Fruit fly (Drosophila melanogaster): ENCODE results near the gene Rpp14b.

Rpp14b gene

DNA sequence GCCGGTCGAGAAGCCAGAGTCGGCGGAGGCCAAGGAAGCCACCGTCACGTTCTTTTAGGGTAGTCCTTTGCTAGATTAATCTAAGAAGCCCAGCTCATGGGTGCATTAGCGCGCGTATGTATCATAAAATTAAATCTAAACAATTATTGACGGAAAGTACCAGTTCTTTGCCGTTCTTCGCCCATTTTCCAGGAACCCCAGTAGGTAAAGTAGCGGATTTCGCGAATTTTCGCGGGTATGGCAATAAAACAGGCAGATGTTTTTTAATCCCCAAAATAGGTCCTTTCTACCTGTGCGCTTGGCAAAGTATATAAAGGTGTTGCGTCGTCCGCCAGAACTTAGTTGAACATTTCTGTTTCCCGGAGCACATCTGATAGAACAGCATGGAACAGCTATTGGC is 14.9 kb upstream of the Rpp14b start:
- TF ChIP-seq CG11902 (GFP tag; optimal IDR thresholded peaks at IDR 0.05) (no peak), Eip75B (GFP tag; optimal IDR thresholded peaks at IDR 0.05) (no peak), CG9139 (GFP tag; optimal IDR thresholded peaks at IDR 0.05) (no peak), CG31627 (GFP tag; optimal IDR thresholded peaks at IDR 0.05) (no peak), vri (GFP tag; optimal IDR thresholded peaks at IDR 0.05) (no peak), CG16779 (tag; optimal IDR thresholded peaks at IDR 0.05) (no peak), esn (GFP tag; optimal IDR thresholded peaks at IDR 0.05) (no peak), Lpt (GFP tag; optimal IDR thresholded peaks at IDR 0.05) (no peak), CG1621 (tag; optimal IDR thresholded peaks at IDR 0.05) (no peak), Hr39 (GFP tag; optimal IDR thresholded peaks at IDR 0.05) (no peak), CG10669 (GFP tag; optimal IDR thresholded peaks at IDR 0.05) (no peak), eg (GFP tag; IDR thresholded peaks at IDR 0.05) (no peak), CG6163 (GFP tag; IDR thresholded peaks at IDR 0.05) (no peak), CG8119 (GFP tag; IDR thresholded peaks at IDR 0.05) (no peak), Eip78C (GFP tag) (no peak), OdsH (GFP tag; optimal IDR thresholded peaks at IDR 0.05) (no peak), svp (GFP tag) (no peak), Ets96B (tag; optimal IDR thresholded peaks at IDR 0.05) (no peak), salr (GFP tag; optimal IDR thresholded peaks at IDR 0.05) (no peak), dsx (GFP tag; optimal IDR thresholded peaks at IDR 0.05; ENCODE audit: poor library complexity, severe bottlenecking) (no peak)

DNA sequence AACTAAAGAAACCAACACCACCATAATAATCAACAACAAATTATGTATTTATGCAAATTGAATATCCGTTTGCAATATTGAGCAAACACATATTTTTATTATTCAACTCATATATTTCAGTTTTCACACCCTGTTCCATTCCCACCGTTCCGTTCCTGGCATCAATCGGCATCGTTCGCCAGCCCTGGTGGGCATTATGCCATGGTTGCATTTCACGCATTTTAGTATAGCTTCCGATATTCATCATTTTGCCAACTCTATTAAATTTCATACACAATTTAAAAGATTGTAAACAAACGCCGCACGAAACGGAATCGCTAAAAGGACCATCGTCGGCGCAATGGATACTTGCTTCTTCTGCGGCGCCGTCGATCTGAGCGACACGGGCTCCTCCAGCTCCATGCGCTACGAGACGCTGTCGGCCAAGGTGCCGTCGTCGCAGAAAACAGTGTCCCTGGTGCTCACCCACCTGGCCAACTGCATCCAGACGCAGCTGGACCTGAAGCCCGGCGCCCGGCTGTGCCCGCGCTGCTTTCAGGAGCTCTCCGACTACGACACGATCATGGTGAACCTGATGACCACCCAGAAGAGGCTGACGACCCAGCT is 12.5 kb upstream of the Rpp14b start, which contains the start of gene Sry-delta:
Gene Sry-delta, plus strand, starts transcription at position 203 of the 606 bp plus-strand sequence.
- TF ChIP-seq CG6792 (GFP tag; optimal IDR thresholded peaks at IDR 0.05) = peak; percentile 44
- TF ChIP-seq Sox102F (GFP tag; optimal IDR thresholded peaks at IDR 0.05) = no peak
- no peak for TF ChIP-seq CG11902 (GFP tag; optimal IDR thresholded peaks at IDR 0.05)
- no peak for TF ChIP-seq Eip93F (GFP tag; optimal IDR thresholded peaks at IDR 0.05)
- no peak for TF ChIP-seq CG8119 (GFP tag; IDR thresholded peaks at IDR 0.05)
- no peak for TF ChIP-seq Met (GFP tag; optimal IDR thresholded peaks at IDR 0.05)
- TF ChIP-seq Sox15 (GFP tag; optimal IDR thresholded peaks at IDR 0.05) = peak; percentile 39
- TF ChIP-seq Smox (GFP tag; optimal IDR thresholded peaks at IDR 0.05) = no peak
- TF ChIP-seq CG6808 (GFP tag; optimal IDR thresholded peaks at IDR 0.05) = no peak
- no peak for TF ChIP-seq CG16779 (tag; optimal IDR thresholded peaks at IDR 0.05)
- TF ChIP-seq fd59A (GFP tag; optimal IDR thresholded peaks at IDR 0.05) = no peak
- peak; percentile 68 for TF ChIP-seq CG3032 (tag; optimal IDR thresholded peaks at IDR 0.05)
- no peak for TF ChIP-seq Ets96B (tag; optimal IDR thresholded peaks at IDR 0.05)
- TF ChIP-seq CG32006 (GFP tag; optimal IDR thresholded peaks at IDR 0.05) = no peak
- peak; percentile 79 for TF ChIP-seq lz (GFP tag; optimal IDR thresholded peaks at IDR 0.05)
- TF ChIP-seq CG8632 (GFP tag; optimal IDR thresholded peaks at IDR 0.05) = no peak
- no peak for TF ChIP-seq net (GFP tag; optimal IDR thresholded peaks at IDR 0.05)
- no peak for TF ChIP-seq CG6276 (GFP tag; optimal IDR thresholded peaks at IDR 0.05)
- no peak for TF ChIP-seq CG11294 (GFP tag; IDR thresholded peaks at IDR 0.05)
- no peak for TF ChIP-seq Sox14 (GFP tag; optimal IDR thresholded peaks at IDR 0.05)
- no peak for TF ChIP-seq CG10669 (GFP tag; optimal IDR thresholded peaks at IDR 0.05)
- TF ChIP-seq Gug (GFP tag; IDR thresholded peaks at IDR 0.05) = peak; percentile 46
- TF ChIP-seq Hr39 (GFP tag; optimal IDR thresholded peaks at IDR 0.05) = peak; percentile 81
- peak; percentile 41 for TF ChIP-seq dsx (GFP tag; optimal IDR thresholded peaks at IDR 0.05; ENCODE audit: poor library complexity, severe bottlenecking)
- peak; percentile 77 for TF ChIP-seq CG6163 (GFP tag; IDR thresholded peaks at IDR 0.05)
- no peak for TF ChIP-seq Eip75B (GFP tag; optimal IDR thresholded peaks at IDR 0.05)
- TF ChIP-seq Lpt (GFP tag; optimal IDR thresholded peaks at IDR 0.05) = no peak
- TF ChIP-seq cyc (GFP tag; optimal IDR thresholded peaks at IDR 0.05) = peak; percentile 78
- TF ChIP-seq esn (GFP tag; optimal IDR thresholded peaks at IDR 0.05) = peak; percentile 79
- peak; percentile 57 for TF ChIP-seq CG6854 (GFP tag; optimal IDR thresholded peaks at IDR 0.05)
- TF ChIP-seq Eip78C (GFP tag) = peak; percentile 21
- no peak for TF ChIP-seq spab (GFP tag; optimal IDR thresholded peaks at IDR 0.05)
- TF ChIP-seq topi (GFP tag; optimal IDR thresholded peaks at IDR 0.05) = no peak
- no peak for TF ChIP-seq CG7368 (GFP tag; optimal IDR thresholded peaks at IDR 0.05)
- TF ChIP-seq CG8319 (GFP tag; optimal IDR thresholded peaks at IDR 0.05) = no peak
- TF ChIP-seq acj6 (GFP tag; optimal IDR thresholded peaks at IDR 0.05) = no peak
- no peak for TF ChIP-seq fd85E (GFP tag; optimal IDR thresholded peaks at IDR 0.05)
- no peak for TF ChIP-seq dac (GFP tag; optimal IDR thresholded peaks at IDR 0.05)
- no peak for TF ChIP-seq CG15336 (GFP tag; IDR thresholded peaks at IDR 0.05)
- TF ChIP-seq vri (GFP tag; optimal IDR thresholded peaks at IDR 0.05) = no peak
- TF ChIP-seq CG11762 (GFP tag; optimal IDR thresholded peaks at IDR 0.05; ENCODE audit: insufficient read depth) = peak; percentile 8
- no peak for TF ChIP-seq CG4318 (GFP tag; optimal IDR thresholded peaks at IDR 0.05)

Data from whole organism, prepupa.